Worm (Caenorhabditis elegans) whole organism, L4 larva: ENCODE measurements around the gene apn-1.
A peak's percentile ranks its signal among the peaks of the same experiment; 100 is the strongest.

Experiments used
- F49E8.2 ChIP-seq: sonication (generic microtip); optimal IDR thresholded peaks from 2 replicates; lab custom pipeline; 2016; ENCODE audit warnings: missing compliant biosample characterization, mild to moderate bottlenecking, missing genetic modification characterization, borderline replicate concordance
- R02D3.7 ChIP-seq: fragments of 150-350 bp; sonication (generic microtip); optimal IDR thresholded peaks from 3 replicates; lab custom pipeline; 2014; ENCODE audit warnings: missing biosample characterization, missing genetic modification characterization
- T26A8.4 ChIP-seq: fragments of 200-800 bp; sonication (Bioruptor generic); IDR thresholded peaks from 2 replicates; pipeline ENCODE4 v1.3.6; 2022; ENCODE audit warnings: missing genetic modification characterization, missing compliant biosample characterization
- Y105C5A.15 ChIP-seq: fragments of 200-800 bp; sonication (Bioruptor generic); IDR thresholded peaks from 2 replicates; pipeline ENCODE4 v1.3.6; 2022; ENCODE audit warnings: missing genetic modification characterization, missing compliant biosample characterization
- Y48G9A.11 ChIP-seq: fragments of 200-800 bp; sonication (Bioruptor generic); IDR thresholded peaks from 2 replicates; pipeline ENCODE4 v1.3.6; 2022; ENCODE audit warnings: missing genetic modification reagents, missing genetic modification characterization, missing compliant biosample characterization
- Y75B8A.6 ChIP-seq: fragments of 200-800 bp; sonication (Bioruptor generic); IDR thresholded peaks from 2 replicates; pipeline ENCODE4 v1.3.6; 2022; ENCODE audit warnings: missing genetic modification reagents, missing genetic modification characterization, missing compliant biosample characterization
- aha-1 ChIP-seq: fragments of 150-350 bp; peaks from one replicate; lab custom pipeline; 2014; ENCODE audit warnings: missing biosample characterization, missing genetic modification characterization
- ama-1 ChIP-seq: fragments of 150-350 bp; optimal IDR thresholded peaks from 2 replicates; lab custom pipeline; 2014; ENCODE audit warnings: inconsistent platforms, mixed read lengths
- arid-1 ChIP-seq: fragments of 200-800 bp; sonication (Bioruptor generic); conservative IDR thresholded peaks from 2 replicates; pipeline ENCODE4 v1.3.6; 2022; ENCODE audit warnings: missing genetic modification reagents, missing genetic modification characterization, missing compliant biosample characterization
- attf-4 ChIP-seq: sonication (generic microtip); optimal IDR thresholded peaks from 3 replicates; lab custom pipeline; 2017; ENCODE audit warnings: missing biosample characterization, missing genetic modification characterization
- ceh-62 ChIP-seq: sonication (generic microtip); optimal IDR thresholded peaks from 2 replicates; lab custom pipeline; 2017; ENCODE audit warnings: missing biosample characterization, missing genetic modification characterization
- daf-12 ChIP-seq: fragments of 150-350 bp; optimal IDR thresholded peaks from 2 replicates; lab custom pipeline; 2014; ENCODE audit warnings: missing biosample characterization, missing genetic modification reagents, missing genetic modification characterization
- daf-16 ChIP-seq, 3 experiments: sonication (generic microtip); optimal IDR thresholded peaks; 2 replicates each; lab custom pipeline; 2016 to 2017; ENCODE audit warnings: missing genetic modification characterization in 3 of 3, missing genetic modification reagents in 3 of 3, mild to moderate bottlenecking in 2 of 3, missing compliant biosample characterization in 2 of 3, missing biosample characterization in 1 of 3, moderate library complexity in 1 of 3
- daf-19 ChIP-seq: fragments of 200-800 bp; sonication (Bioruptor generic); conservative IDR thresholded peaks from 2 replicates; pipeline ENCODE4 v1.3.6; 2022; ENCODE audit warnings: missing genetic modification characterization, missing compliant biosample characterization
- daf-8 ChIP-seq: fragments of 200-800 bp; sonication (Bioruptor generic); IDR thresholded peaks from 2 replicates; pipeline ENCODE4 v1.3.6; 2022; ENCODE audit warnings: missing genetic modification characterization, missing compliant biosample characterization
- dmd-6 ChIP-seq: fragments of 200-800 bp; sonication (Bioruptor generic); IDR thresholded peaks from 2 replicates; pipeline ENCODE4 v1.3.6; 2022; ENCODE audit warnings: missing genetic modification reagents, missing genetic modification characterization, missing compliant biosample characterization
- dmd-8 ChIP-seq: fragments of 200-800 bp; sonication (Bioruptor generic); IDR thresholded peaks from 2 replicates; pipeline ENCODE4 v1.3.6; 2022; ENCODE audit warnings: missing genetic modification characterization, missing compliant biosample characterization
- dpl-1 ChIP-seq: fragments of 150-350 bp; optimal IDR thresholded peaks from 2 replicates; lab custom pipeline; 2014; ENCODE audit warnings: missing biosample characterization, missing genetic modification reagents, missing genetic modification characterization
- dve-1 ChIP-seq: sonication (generic microtip); optimal IDR thresholded peaks from 2 replicates; lab custom pipeline; 2017; ENCODE audit warnings: antibody characterized with exemption, mild to moderate bottlenecking, missing genetic modification characterization, missing compliant biosample characterization; ENCODE audit not compliant: insufficient read depth
- fos-1 ChIP-seq: fragments of 150-350 bp; optimal IDR thresholded peaks from 2 replicates; lab custom pipeline; 2014; ENCODE audit warnings: missing biosample characterization, missing genetic modification characterization
- gei-8 ChIP-seq: fragments of 200-800 bp; sonication (Bioruptor generic); optimal IDR thresholded peaks from 2 replicates; lab custom pipeline; 2018; ENCODE audit warnings: mild to moderate bottlenecking, missing genetic modification characterization, missing compliant biosample characterization
- hlh-11 ChIP-seq: fragments of 200-800 bp; sonication (Bioruptor generic); optimal IDR thresholded peaks from 2 replicates; lab custom pipeline; 2018; ENCODE audit warnings: mild to moderate bottlenecking, missing genetic modification characterization, missing compliant biosample characterization
- hlh-30 ChIP-seq: sonication (generic microtip); optimal IDR thresholded peaks from 2 replicates; lab custom pipeline; 2017; ENCODE audit warnings: antibody characterized with exemption, mild to moderate bottlenecking, missing genetic modification characterization, missing compliant biosample characterization; ENCODE audit not compliant: insufficient read depth
- lim-7 ChIP-seq: fragments of 200-800 bp; sonication (Bioruptor generic); IDR thresholded peaks from 2 replicates; pipeline ENCODE4 v1.3.6; 2022; ENCODE audit warnings: missing genetic modification characterization, missing compliant biosample characterization
- lin-13 ChIP-seq: fragments of 150-350 bp; optimal IDR thresholded peaks from 2 replicates; lab custom pipeline; 2014; ENCODE audit warnings: missing biosample characterization, missing genetic modification reagents, missing genetic modification characterization
- lin-38 ChIP-seq: fragments of 200-800 bp; sonication (Bioruptor generic); IDR thresholded peaks from 2 replicates; pipeline ENCODE4 v1.3.6; 2022; ENCODE audit warnings: missing genetic modification reagents, missing genetic modification characterization, missing compliant biosample characterization
- lir-3 ChIP-seq: sonication (generic microtip); optimal IDR thresholded peaks from 2 replicates; lab custom pipeline; 2016; ENCODE audit warnings: mild to moderate bottlenecking, missing genetic modification characterization, missing compliant biosample characterization
- mdl-1 ChIP-seq, 2 experiments: fragments of 150-350 bp in 1 of 2; sonication (generic microtip) in 1 of 2; optimal IDR thresholded peaks; 2 replicates each; lab custom pipeline; 2014 to 2017; ENCODE audit warnings: missing biosample characterization in 2 of 2, missing genetic modification characterization in 2 of 2
- mep-1 ChIP-seq: fragments of 150-350 bp; sonication (generic microtip); optimal IDR thresholded peaks from 3 replicates; lab custom pipeline; 2014; ENCODE audit warnings: missing biosample characterization, missing genetic modification characterization
- mes-2 ChIP-seq: sonication (generic microtip); optimal IDR thresholded peaks from 2 replicates; lab custom pipeline; 2016; ENCODE audit warnings: missing genotype, mild to moderate bottlenecking, missing genetic modification characterization, missing compliant biosample characterization; ENCODE audit not compliant: poor library complexity, severe bottlenecking
- mxl-3 ChIP-seq: fragments of 200-800 bp; sonication (Bioruptor generic); optimal IDR thresholded peaks from 2 replicates; lab custom pipeline; 2018; ENCODE audit warnings: mild to moderate bottlenecking, missing genetic modification characterization, missing compliant biosample characterization
- nhr-102 ChIP-seq: sonication (generic microtip); optimal IDR thresholded peaks from 2 replicates; lab custom pipeline; 2016; ENCODE audit warnings: mild to moderate bottlenecking, missing genetic modification characterization, moderate library complexity, missing compliant biosample characterization
- nhr-11 ChIP-seq: fragments of 150-350 bp; optimal IDR thresholded peaks from 2 replicates; lab custom pipeline; 2014; ENCODE audit warnings: missing biosample characterization, missing genetic modification characterization
- nhr-25 ChIP-seq: sonication (generic microtip); optimal IDR thresholded peaks from 2 replicates; lab custom pipeline; 2017; ENCODE audit warnings: missing genetic modification characterization, mild to moderate bottlenecking, missing compliant biosample characterization, antibody characterized with exemption, moderate library complexity, borderline replicate concordance; ENCODE audit not compliant: insufficient read depth
- nhr-28 ChIP-seq: fragments of 150-350 bp; optimal IDR thresholded peaks from 2 replicates; lab custom pipeline; 2014; ENCODE audit warnings: missing biosample characterization, missing genetic modification characterization
- nhr-48 ChIP-seq: sonication (generic microtip); optimal IDR thresholded peaks from 2 replicates; lab custom pipeline; 2016; ENCODE audit warnings: mild to moderate bottlenecking, missing genetic modification characterization, missing compliant biosample characterization
- nhr-6 ChIP-seq: fragments of 150-350 bp; optimal IDR thresholded peaks from 2 replicates; lab custom pipeline; 2014; ENCODE audit warnings: missing biosample characterization, missing genetic modification characterization
- nhr-77 ChIP-seq: fragments of 150-350 bp; optimal IDR thresholded peaks from 2 replicates; lab custom pipeline; 2014; ENCODE audit warnings: missing biosample characterization, missing genetic modification characterization
- pha-4 ChIP-seq, 2 experiments: fragments of 150-350 bp in 1 of 2; fragments of 200-800 bp in 1 of 2; sonication (Bioruptor generic) in 1 of 2; IDR thresholded peaks in 1 of 2; optimal IDR thresholded peaks in 1 of 2; 2 replicates each; pipeline versions ENCODE4 v1.3.6 to Lab custom; 2014 to 2022; ENCODE audit warnings: missing genetic modification characterization in 2 of 2, missing genetic modification reagents in 2 of 2, missing biosample characterization in 1 of 2, missing compliant biosample characterization in 1 of 2
- php-3 ChIP-seq: fragments of 200-800 bp; sonication (Bioruptor generic); IDR thresholded peaks from 2 replicates; pipeline ENCODE4 v1.3.6; 2022; ENCODE audit warnings: missing genetic modification reagents, missing genetic modification characterization, missing compliant biosample characterization
- pqm-1 ChIP-seq: sonication (generic microtip); optimal IDR thresholded peaks from 2 replicates; lab custom pipeline; 2017; ENCODE audit warnings: missing biosample characterization, missing genetic modification characterization
- saeg-2 ChIP-seq: fragments of 200-800 bp; sonication (Bioruptor generic); IDR thresholded peaks from 2 replicates; pipeline ENCODE4 v1.3.6; 2022; ENCODE audit warnings: missing genetic modification reagents, missing genetic modification characterization, missing compliant biosample characterization
- snpc-1.2 ChIP-seq: fragments of 200-800 bp; sonication (Bioruptor generic); IDR thresholded peaks from 2 replicates; pipeline ENCODE4 v1.3.6; 2022; ENCODE audit warnings: missing genetic modification reagents, missing genetic modification characterization, missing compliant biosample characterization
- snpc-4 ChIP-seq: fragments of 150-350 bp; optimal IDR thresholded peaks from 2 replicates; lab custom pipeline; 2014; ENCODE audit warnings: missing biosample characterization, missing genetic modification characterization
- spr-1 ChIP-seq: sonication (generic microtip); optimal IDR thresholded peaks from 2 replicates; lab custom pipeline; 2016; ENCODE audit warnings: mild to moderate bottlenecking, missing genetic modification characterization, missing compliant biosample characterization
- vab-7 ChIP-seq: fragments of 200-800 bp; sonication (Bioruptor generic); IDR thresholded peaks from 2 replicates; pipeline ENCODE4 v1.3.6; 2022; ENCODE audit warnings: missing genetic modification reagents, missing genetic modification characterization, missing compliant biosample characterization
- zag-1 ChIP-seq: fragments of 150-350 bp; optimal IDR thresholded peaks from 2 replicates; lab custom pipeline; 2014; ENCODE audit warnings: missing biosample characterization, missing genetic modification characterization
- zfp-3 ChIP-seq: fragments of 200-800 bp; sonication (Bioruptor generic); conservative IDR thresholded peaks from 2 replicates; pipeline ENCODE4 v1.3.6; 2022; ENCODE audit warnings: missing genetic modification reagents, missing genetic modification characterization, missing compliant biosample characterization

apn-1 gene

ce11 chrII:8086803-8087202 lies 39.4 kb downstream of the apn-1 start, which contains the start of gene K02C4.3 (continued):
- TF ChIP-seq lir-3 (tag; lab: Kevin White, UChicago) (no peak), daf-8 (GFP tag; lab: Robert Waterston, UW) (no peak), dmd-6 (GFP tag; lab: Robert Waterston, UW) (peak; percentile 42; the same call in 1 of the 2 replicates), php-3 (no peak), lin-13 (GFP tag; lab: Kevin White, UChicago) (no peak), T26A8.4 (GFP tag; lab: Robert Waterston, UW) (no peak), nhr-11 (tag; lab: Kevin White, UChicago) (peak; percentile 0), attf-4 (tag; lab: Kevin White, UChicago) (no peak), nhr-102 (tag; lab: Kevin White, UChicago) (no peak), saeg-2 (GFP tag; lab: Robert Waterston, UW) (no peak), zag-1 (no peak), ceh-62 (tag; lab: Kevin White, UChicago) (no peak), mxl-3 (no peak), pha-4 (GFP tag; IDR thresholded peaks at IDR 0.05; lab: Robert Waterston, UW) (no peak), pha-4 (tag; optimal IDR thresholded peaks at IDR 0.05; lab: Kevin White, UChicago) (peak; percentile 14), zfp-3 (GFP tag; lab: Robert Waterston, UW) (no peak), spr-1 (tag; lab: Kevin White, UChicago) (peak; percentile 42)

- TF ChIP-seq lin-13 (GFP tag; lab: Kevin White, UChicago) = peak; percentile 45
- TF ChIP-seq nhr-11 (tag; lab: Kevin White, UChicago) = peak; percentile 37
- no peak for TF ChIP-seq daf-16 (GFP tag; optimal IDR thresholded peaks at IDR 0.05; lab: Kevin White, UChicago)
- TF ChIP-seq daf-16 (tag; optimal IDR thresholded peaks at IDR 0.05; lab: Kevin White, UChicago) = peak; percentile 26
- TF ChIP-seq Y105C5A.15 = no peak
- peak; percentile 56 for TF ChIP-seq nhr-77
- TF ChIP-seq aha-1 (tag; lab: Kevin White, UChicago) = peak; percentile 90
- TF ChIP-seq nhr-28 (tag; lab: Kevin White, UChicago) = peak; percentile 0
- peak; percentile 53 for TF ChIP-seq nhr-25 (tag; lab: Kevin White, UChicago)
- TF ChIP-seq mdl-1 (tag; optimal IDR thresholded peaks at IDR 0.05; lab: Kevin White, UChicago) = no peak
- 0 out of 2 replicates have a peak, but pooled peaks have one; percentile 13 for TF ChIP-seq arid-1
- TF ChIP-seq nhr-6 (tag; lab: Kevin White, UChicago) = peak; percentile 10
- peak; percentile 60 for TF ChIP-seq F49E8.2 (tag; lab: Kevin White, UChicago)
- TF ChIP-seq dve-1 = peak; percentile 67
- TF ChIP-seq ama-1 (lab: Kevin White, UChicago) = peak; percentile 93
- TF ChIP-seq mes-2 (tag; lab: Kevin White, UChicago) = peak; percentile 77
- TF ChIP-seq snpc-4 (tag; lab: Kevin White, UChicago) = peak; percentile 86
- no peak for TF ChIP-seq vab-7 (GFP tag; lab: Robert Waterston, UW)
- no peak for TF ChIP-seq nhr-48
- TF ChIP-seq Y48G9A.11 (GFP tag; lab: Robert Waterston, UW) = peak; percentile 40; the same call in 1 of the 2 replicates
- TF ChIP-seq gei-8 (GFP tag; lab: Kevin White, UChicago) = no peak
- peak; percentile 71 for TF ChIP-seq lin-38 (GFP tag; lab: Robert Waterston, UW)
- TF ChIP-seq snpc-1.2 (GFP tag; lab: Robert Waterston, UW) = peak; percentile 76
- no peak for TF ChIP-seq Y75B8A.6 (GFP tag; lab: Robert Waterston, UW)
- peak; percentile 19 for TF ChIP-seq dpl-1 (GFP tag; lab: Kevin White, UChicago)
- no peak for TF ChIP-seq daf-19 (GFP tag; lab: Robert Waterston, UW)
- no peak; the same call in 1 of the 2 replicates for TF ChIP-seq php-3
- no peak for TF ChIP-seq dmd-8 (GFP tag; lab: Robert Waterston, UW)
- no peak for TF ChIP-seq lim-7 (GFP tag; lab: Robert Waterston, UW)
- peak; percentile 56 for TF ChIP-seq hlh-11
- TF ChIP-seq fos-1 = no peak
- no peak for TF ChIP-seq R02D3.7 (tag; lab: Kevin White, UChicago)
- TF ChIP-seq mep-1 (tag; lab: Kevin White, UChicago) = peak; percentile 75
- TF ChIP-seq nhr-102 (tag; lab: Kevin White, UChicago) = peak; percentile 47
- peak; percentile 48 for TF ChIP-seq hlh-30 (tag; lab: Kevin White, UChicago)
- no peak for TF ChIP-seq daf-12 (tag; lab: Kevin White, UChicago)
- TF ChIP-seq pqm-1 = peak; percentile 39
- TF ChIP-seq T26A8.4 (GFP tag; lab: Robert Waterston, UW) = peak; percentile 62
Measured at ce11 chrII:8091528-8091927, 44.2 kb downstream of the apn-1 start.
